Worm (Caenorhabditis elegans): ENCODE results near the gene K01A6.8.

DNA sequence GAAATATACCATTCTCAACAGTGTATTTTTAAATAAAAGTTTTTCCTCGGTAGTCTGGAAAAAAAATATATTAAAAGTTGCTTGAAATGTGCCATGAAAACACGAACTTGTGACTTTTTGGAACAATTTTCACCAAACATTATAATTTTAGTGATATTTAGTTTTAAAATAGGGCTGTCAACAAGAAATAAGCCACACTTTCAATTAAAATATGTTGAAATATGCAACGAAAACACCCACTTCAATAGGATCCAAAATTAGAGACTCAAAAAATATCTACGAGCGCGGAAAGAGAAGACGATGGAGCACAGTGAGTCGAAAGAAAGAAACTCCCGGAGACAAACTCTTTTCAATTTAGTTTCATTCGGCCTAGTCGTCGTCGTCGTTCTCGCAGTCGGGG is 43.7 kb downstream of the K01A6.8 start, which contains the start of gene ZK792.12:
- no peak for TF ChIP-seq snpc-4 (tag; optimal IDR thresholded peaks at IDR 0.05)
- no peak for TF ChIP-seq ces-1 (GFP tag; optimal IDR thresholded peaks at IDR 0.05)
- no peak for TF ChIP-seq M03D4.4 (tag; optimal IDR thresholded peaks at IDR 0.05)
- TF ChIP-seq nhr-237 (tag; optimal IDR thresholded peaks at IDR 0.05) = no peak
- TF ChIP-seq lin-13 (tag; optimal IDR thresholded peaks at IDR 0.05) = no peak
- no peak for TF ChIP-seq pha-4 (tag; optimal IDR thresholded peaks at IDR 0.05)
- no peak for TF ChIP-seq ztf-11 (tag; optimal IDR thresholded peaks at IDR 0.05)
- TF ChIP-seq drap-1 (GFP tag; optimal IDR thresholded peaks at IDR 0.05) = no peak
- TF ChIP-seq lin-32 (GFP tag; optimal IDR thresholded peaks at IDR 0.05) = no peak
- TF ChIP-seq lsy-2 (tag; optimal IDR thresholded peaks at IDR 0.05) = no peak
- no peak for TF ChIP-seq mab-5 (tag; optimal IDR thresholded peaks at IDR 0.05)
- TF ChIP-seq sptf-1 (tag; optimal IDR thresholded peaks at IDR 0.05) = no peak
